Worm (Caenorhabditis elegans) whole organism, L2 larva: ENCODE results near the gene rocf-1.

Experiments
- ZK546.5 ChIP-seq: sonication (generic microtip); optimal IDR thresholded peaks from 2 replicates; lab custom pipeline; 2017; ENCODE audit warnings: missing biosample characterization, missing genetic modification characterization
- elt-3 ChIP-seq: sonication (generic microtip); optimal IDR thresholded peaks from 2 replicates; lab custom pipeline; 2017; ENCODE audit warnings: missing biosample characterization, missing genetic modification characterization
- fos-1 ChIP-seq: fragments of 150-350 bp; optimal IDR thresholded peaks from 2 replicates; lab custom pipeline; 2014; ENCODE audit warnings: missing biosample characterization, missing genetic modification characterization
- lin-13 ChIP-seq: fragments of 150-350 bp; optimal IDR thresholded peaks from 2 replicates; lab custom pipeline; 2014; ENCODE audit warnings: missing biosample characterization, missing genetic modification reagents, missing genetic modification characterization
- lsy-2 ChIP-seq, 2 experiments: fragments of 150-350 bp in 1 of 2; sonication (generic microtip) in 1 of 2; optimal IDR thresholded peaks; 2 replicates each; lab custom pipeline; 2014 to 2017; ENCODE audit warnings: missing biosample characterization in 2 of 2, missing genetic modification characterization in 2 of 2
- mbf-1 ChIP-seq: sonication (generic microtip); optimal IDR thresholded peaks from 2 replicates; lab custom pipeline; 2017; ENCODE audit warnings: missing biosample characterization, missing genetic modification characterization
- unc-62 ChIP-seq: fragments of 150-350 bp; optimal IDR thresholded peaks from 2 replicates; lab custom pipeline; 2014; ENCODE audit warnings: missing biosample characterization, missing genetic modification reagents, missing genetic modification characterization

DNA sequence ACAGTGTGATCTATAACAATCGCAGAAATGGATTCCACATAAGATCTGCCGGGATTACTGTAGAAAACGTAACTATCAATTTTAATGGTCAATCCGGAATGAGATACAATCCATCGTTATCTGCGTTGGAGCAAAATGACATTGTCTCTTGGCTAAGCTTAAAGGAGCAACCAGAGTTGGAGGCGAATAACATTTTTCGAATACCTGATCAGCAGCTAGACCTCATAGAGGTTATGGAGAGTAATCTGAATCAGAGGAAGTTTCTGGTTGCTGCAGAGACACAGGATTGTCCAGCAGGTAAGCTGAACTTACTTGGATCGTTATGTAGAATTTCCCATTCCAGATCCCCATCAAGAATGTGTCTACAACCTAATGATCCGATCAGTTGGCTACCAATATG lies 39.3 kb upstream of the rocf-1 start:
- TF ChIP-seq ZK546.5, result no peak
- no peak for TF ChIP-seq elt-3
- no peak for TF ChIP-seq fos-1 (tag; lab: Kevin White, UChicago)
- no peak for TF ChIP-seq unc-62 (GFP tag; lab: Kevin White, UChicago)
- TF ChIP-seq mbf-1 (tag; lab: Kevin White, UChicago), result no peak
- TF ChIP-seq lin-13 (GFP tag; lab: Kevin White, UChicago), result no peak
- TF ChIP-seq lsy-2 (tag; optimal IDR thresholded peaks at IDR 0.05; lab: Kevin White, UChicago), result no peak
